Worm (Caenorhabditis elegans): ENCODE results near the gene gtl-2.
A peak's percentile ranks its signal among the peaks of the same experiment; 100 is the strongest.

Gene gtl-2

DNA sequence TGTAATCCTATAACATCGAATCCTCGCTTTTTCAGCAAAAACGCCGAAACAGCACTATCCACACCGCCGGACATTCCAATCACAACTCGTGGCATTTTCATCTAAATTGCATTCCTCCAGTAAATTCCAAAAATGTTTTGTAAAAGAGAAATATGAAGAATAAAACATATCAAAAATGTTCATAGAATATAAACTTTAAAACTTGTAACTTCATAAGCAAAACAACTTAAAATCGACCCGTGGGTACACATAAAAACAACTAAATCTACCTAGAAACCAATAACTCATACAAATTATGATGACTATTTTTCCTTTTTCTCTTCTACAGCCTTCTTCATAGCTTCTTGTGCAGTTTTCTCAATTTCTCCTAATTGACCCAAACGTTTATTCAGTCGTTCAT lies 23.5 kb downstream of the gtl-2 start, which contains the start of gene mttu-1:
TSS of gene mttu-1 (minus strand) at position 101 of the 400 bp plus-strand sequence.
- no peak for TF ChIP-seq ceh-9 (tag; optimal IDR thresholded peaks at IDR 0.05)
- no peak for TF ChIP-seq pax-1 (tag; optimal IDR thresholded peaks at IDR 0.05)
- TF ChIP-seq pat-9 (tag; optimal IDR thresholded peaks at IDR 0.05), result no peak
- TF ChIP-seq T23F11.4 (GFP tag; optimal IDR thresholded peaks at IDR 0.05), result no peak

DNA sequence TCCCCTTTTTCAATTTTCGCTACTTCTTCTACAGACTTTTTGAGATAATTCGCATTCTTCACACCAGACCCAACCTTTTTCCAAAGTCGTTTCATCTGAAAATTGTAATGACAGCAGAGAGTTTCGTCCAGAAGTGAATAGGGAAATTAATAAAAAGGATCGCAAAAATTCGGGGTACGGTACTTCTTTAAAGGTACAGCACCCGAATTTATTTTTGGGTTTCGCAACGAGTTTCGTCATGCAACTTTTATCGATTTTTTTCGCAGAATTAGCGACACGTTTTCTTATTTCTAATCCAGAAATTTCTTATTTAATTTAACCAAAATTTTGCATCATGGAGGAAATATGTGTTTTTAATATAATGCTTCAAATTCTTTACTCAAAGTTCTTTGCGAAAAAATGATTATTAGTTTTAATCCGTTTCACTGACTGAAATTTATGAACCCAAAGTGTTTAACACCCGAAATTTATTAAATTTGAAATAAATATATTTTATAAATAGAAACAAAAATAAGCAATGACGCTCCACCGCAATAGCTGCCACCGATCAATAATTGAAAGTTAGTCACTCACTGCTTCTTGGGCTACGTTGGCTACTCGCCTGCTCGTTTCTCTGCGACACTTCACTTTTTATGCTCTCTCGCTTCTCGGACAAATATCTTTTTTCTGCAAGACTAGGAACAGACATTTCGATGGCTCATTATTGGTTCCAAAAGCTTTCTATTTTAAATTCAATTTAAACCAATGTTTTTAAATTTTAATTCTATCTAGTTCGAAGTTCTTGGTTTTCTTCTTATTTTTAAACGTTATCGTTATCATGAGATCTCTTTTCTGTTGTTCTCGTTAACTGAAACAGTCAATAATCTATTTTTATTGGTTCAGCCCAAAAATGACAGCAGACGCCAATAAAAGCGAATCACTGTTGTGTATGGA lies 25.2 kb downstream of the gtl-2 start, which contains the start of the genes B0035.15 and dnj-1:
TSS of gene B0035.15 (minus strand) at position 99 of the 933 bp plus-strand sequence.
TSS of gene dnj-1 (plus strand) at position 883 of the 933 bp plus-strand sequence.
- TF ChIP-seq C08G9.2 (tag; optimal IDR thresholded peaks at IDR 0.05) (no peak), ceh-31 (tag; optimal IDR thresholded peaks at IDR 0.05) (no peak), ceh-48 (tag; optimal IDR thresholded peaks at IDR 0.05) (peak; percentile 71), nfya-1 (tag; optimal IDR thresholded peaks at IDR 0.05) (peak; percentile 11), nhr-11 (tag; optimal IDR thresholded peaks at IDR 0.05) (no peak), npax-4 (tag; optimal IDR thresholded peaks at IDR 0.05) (no peak), hlh-13 (GFP tag; optimal IDR thresholded peaks at IDR 0.05) (no peak), unc-42 (tag; optimal IDR thresholded peaks at IDR 0.05) (peak; percentile 56), ceh-45 (GFP tag; IDR thresholded peaks at IDR 0.05) (no peak), madf-2 (tag; optimal IDR thresholded peaks at IDR 0.05) (no peak), elt-4 (tag; optimal IDR thresholded peaks at IDR 0.05) (no peak), tbx-2 (tag; optimal IDR thresholded peaks at IDR 0.05) (peak; percentile 21)

DNA sequence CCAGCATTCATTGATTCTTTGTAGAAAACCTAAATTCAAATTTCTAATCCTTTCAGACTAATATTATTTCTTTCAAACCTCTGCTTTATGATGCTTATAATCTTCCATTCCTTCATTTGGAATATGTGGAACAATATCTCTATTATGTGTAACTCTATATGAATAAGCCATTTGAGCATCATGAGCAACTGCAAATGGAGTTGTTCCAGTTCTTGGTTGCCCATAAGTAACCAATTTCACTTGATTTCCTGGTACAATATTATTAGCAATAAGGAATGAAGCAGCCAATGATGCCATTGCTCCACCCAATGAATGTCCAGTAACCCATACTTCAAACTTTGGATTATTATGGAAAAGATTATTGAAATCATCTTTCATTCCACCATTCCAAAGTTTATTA lies 31.7 kb downstream of the gtl-2 start:
- TF ChIP-seq T23F11.4 (GFP tag; optimal IDR thresholded peaks at IDR 0.05) (no peak), ceh-14 (tag; optimal IDR thresholded peaks at IDR 0.05) (no peak), sox-4 (tag; optimal IDR thresholded peaks at IDR 0.05) (no peak), unc-86 (tag; optimal IDR thresholded peaks at IDR 0.05) (no peak), elt-4 (tag; optimal IDR thresholded peaks at IDR 0.05) (no peak), unc-55 (GFP tag; optimal IDR thresholded peaks at IDR 0.05) (no peak), elt-2 (tag; optimal IDR thresholded peaks at IDR 0.05) (no peak), hlh-6 (tag; optimal IDR thresholded peaks at IDR 0.05) (no peak), ets-4 (tag; optimal IDR thresholded peaks at IDR 0.05) (no peak), mec-3 (tag; optimal IDR thresholded peaks at IDR 0.05; ENCODE audit: borderline replicate concordance) (no peak), ceh-18 (tag; optimal IDR thresholded peaks at IDR 0.05) (no peak), hlh-30 (tag; optimal IDR thresholded peaks at IDR 0.05; ENCODE audit: insufficient read depth) (no peak), sdc-2 (tag; optimal IDR thresholded peaks at IDR 0.05) (no peak), K09A11.1 (tag; optimal IDR thresholded peaks at IDR 0.05; ENCODE audit: insufficient read depth) (no peak), nhr-232 (tag; optimal IDR thresholded peaks at IDR 0.05) (no peak), lim-6 (tag; optimal IDR thresholded peaks at IDR 0.05) (no peak), C38D4.7 (GFP tag; optimal IDR thresholded peaks at IDR 0.05) (no peak), ceh-2 (tag; optimal IDR thresholded peaks at IDR 0.05) (no peak), pag-3 (tag; optimal IDR thresholded peaks at IDR 0.05; ENCODE audit: borderline replicate concordance) (no peak), nhr-11 (tag; optimal IDR thresholded peaks at IDR 0.05) (no peak)

DNA sequence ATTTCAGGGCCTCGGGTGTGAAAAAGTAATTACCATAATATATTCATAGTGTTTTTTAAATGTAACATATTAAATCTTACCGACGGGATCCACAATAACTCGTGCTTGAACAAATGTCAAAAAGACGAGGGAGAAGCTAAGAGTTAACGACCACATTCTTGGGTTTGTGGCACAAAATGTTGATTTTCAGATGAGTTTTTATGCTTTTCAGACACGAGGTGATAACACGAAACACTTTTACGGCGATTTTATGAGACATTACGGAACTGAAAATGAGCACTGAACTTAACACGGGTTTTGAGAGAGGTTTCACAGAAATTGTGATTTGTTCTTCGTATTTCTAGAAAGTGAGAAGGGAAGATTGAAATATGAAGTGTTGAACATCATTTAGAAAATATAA lies 33.3 kb downstream of the gtl-2 start, which contains the start of gene B0035.13:
TSS of gene B0035.13 (minus strand) at position 173 of the 400 bp plus-strand sequence.
- TF ChIP-seq hlh-15 (tag; optimal IDR thresholded peaks at IDR 0.05), result no peak
- TF ChIP-seq eyg-1 (tag; optimal IDR thresholded peaks at IDR 0.05), result no peak
- TF ChIP-seq unc-55 (GFP tag; optimal IDR thresholded peaks at IDR 0.05), result no peak
- TF ChIP-seq tbx-7 (tag; optimal IDR thresholded peaks at IDR 0.05), result no peak
- TF ChIP-seq K02D7.2 (tag; optimal IDR thresholded peaks at IDR 0.05), result no peak
- TF ChIP-seq npax-4 (tag; optimal IDR thresholded peaks at IDR 0.05), result no peak
- TF ChIP-seq rnt-1 (tag; optimal IDR thresholded peaks at IDR 0.05), result no peak
- no peak for TF ChIP-seq madf-2 (tag; optimal IDR thresholded peaks at IDR 0.05)
- no peak for TF ChIP-seq unc-86 (tag; optimal IDR thresholded peaks at IDR 0.05)
- TF ChIP-seq ceh-31 (tag; optimal IDR thresholded peaks at IDR 0.05), result no peak
- no peak for TF ChIP-seq unc-42 (tag; optimal IDR thresholded peaks at IDR 0.05)
- TF ChIP-seq nhr-11 (tag; optimal IDR thresholded peaks at IDR 0.05), result no peak
- TF ChIP-seq mec-3 (tag; optimal IDR thresholded peaks at IDR 0.05; ENCODE audit: borderline replicate concordance), result no peak

Data from whole organism, late embryonic.